Worm (Caenorhabditis elegans) whole organism, midembryonic: ENCODE data around the gene his-31.

ENCODE experiments used
- cog-1 ChIP-seq: sonication (generic microtip); optimal IDR thresholded peaks from 2 replicates; lab custom pipeline; 2016; ENCODE audit warnings: missing genetic modification characterization, missing compliant biosample characterization
- flt-1 ChIP-seq: fragments of 200-800 bp; sonication (Bioruptor generic); IDR thresholded peaks from 2 replicates; pipeline ENCODE4 v1.3.6; 2022; ENCODE audit warnings: missing genetic modification characterization, missing compliant biosample characterization
- klf-2 ChIP-seq: fragments of 200-800 bp; sonication (Bioruptor generic); conservative IDR thresholded peaks from 2 replicates; pipeline ENCODE4 v1.3.6; 2022; ENCODE audit warnings: missing genetic modification reagents, missing genetic modification characterization, missing compliant biosample characterization
- tab-1 ChIP-seq: fragments of 200-800 bp; sonication (Bioruptor generic); IDR thresholded peaks from 2 replicates; pipeline ENCODE4 v1.3.6; 2022; ENCODE audit warnings: missing genetic modification characterization, missing compliant biosample characterization
- ztf-23 ChIP-seq: fragments of 200-800 bp; sonication (Bioruptor generic); IDR thresholded peaks from 2 replicates; pipeline ENCODE4 v1.3.6; 2022; ENCODE audit warnings: missing genetic modification reagents, missing genetic modification characterization, missing compliant biosample characterization

DNA sequence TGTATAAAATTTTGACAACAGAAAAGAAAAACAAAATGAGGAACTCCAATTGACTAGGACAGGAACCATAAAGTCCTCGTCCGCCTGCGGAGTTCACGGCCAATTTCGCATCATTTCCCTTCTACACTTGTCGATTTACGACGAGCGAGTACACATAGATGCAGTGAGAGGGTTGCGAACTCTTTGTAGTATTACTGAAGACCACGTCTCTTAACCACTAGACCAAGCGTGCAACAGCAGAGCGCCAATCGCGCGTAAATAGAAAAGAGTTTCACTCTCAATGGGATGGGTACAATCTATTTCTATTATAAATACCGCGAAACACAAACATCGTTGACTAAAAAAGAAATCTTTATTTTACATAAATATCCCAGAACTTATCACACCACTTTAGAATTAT, 41.6 kb upstream of the his-31 start:
- TF ChIP-seq flt-1 (GFP tag; lab: Robert Waterston, UW) (peak; percentile 96), cog-1 (tag; lab: Kevin White, UChicago) (peak; percentile 89), ztf-23 (peak; percentile 93), klf-2 (GFP tag; lab: Robert Waterston, UW) (0 out of 2 replicates have a peak, but pooled peaks have one; percentile 53), tab-1 (GFP tag; lab: Robert Waterston, UW) (peak; percentile 95)
